Fruit fly (Drosophila melanogaster) whole organism, embryonic: ENCODE measurements around the gene CG3014.

Experiments used
- Atf-2 ChIP-seq: fragments of 200-800 bp; sonication (Bioruptor generic); optimal IDR thresholded peaks from 2 replicates; lab custom pipeline; 2016; ENCODE audit warnings: missing biosample characterization, missing genetic modification characterization
- CG15011 ChIP-seq: fragments of 200-800 bp; sonication (Bioruptor generic); optimal IDR thresholded peaks from 3 replicates; lab custom pipeline; 2018; ENCODE audit warnings: missing biosample characterization, mild to moderate bottlenecking, missing genetic modification characterization
- CG15601 ChIP-seq: fragments of 200-800 bp; sonication (Bioruptor generic); optimal IDR thresholded peaks from 3 replicates; lab custom pipeline; 2019; ENCODE audit warnings: missing biosample characterization, mild to moderate bottlenecking, missing genetic modification characterization, moderate library complexity
- CG17186 ChIP-seq: fragments of 200-800 bp; sonication (Bioruptor generic); optimal IDR thresholded peaks from 3 replicates; lab custom pipeline; 2017; ENCODE audit warnings: missing biosample characterization, missing genetic modification reagents, missing genetic modification characterization
- CG33557 ChIP-seq: fragments of 200-800 bp; sonication (Bioruptor generic); optimal IDR thresholded peaks from 2 replicates; lab custom pipeline; 2019; ENCODE audit warnings: missing biosample characterization, mild to moderate bottlenecking, missing genetic modification characterization, moderate library complexity
- CG4282 ChIP-seq: fragments of 200-800 bp; sonication (Bioruptor generic); optimal IDR thresholded peaks from 2 replicates; lab custom pipeline; 2016; ENCODE audit warnings: missing biosample characterization, missing genetic modification characterization
- CG6272 ChIP-seq: fragments of 200-800 bp; sonication (Bioruptor generic); IDR thresholded peaks from 2 replicates; pipeline ENCODE4 v1.3.6; 2022; ENCODE audit warnings: missing biosample characterization, missing genetic modification characterization
- CTCF ChIP-seq: fragments of 200-800 bp; sonication (Bioruptor generic); optimal IDR thresholded peaks from 2 replicates; lab custom pipeline; 2017; ENCODE audit warnings: missing biosample characterization, mild to moderate bottlenecking, missing genetic modification characterization, moderate library complexity
- D ChIP-seq, 2 experiments: fragments of 200-800 bp in 1 of 2; fragments of >200 bp in 1 of 2; sonication (Bioruptor generic) in 1 of 2; optimal IDR thresholded peaks; 2 replicates in 1 of 2; 3 replicates in 1 of 2; lab custom pipeline; 2017; ENCODE audit warnings: mild to moderate bottlenecking in 1 of 2, missing biosample characterization in 1 of 2, missing genetic modification characterization in 1 of 2, missing genetic modification reagents in 1 of 2
- Scr ChIP-seq: fragments of 200-800 bp; sonication (Bioruptor generic); IDR thresholded peaks from 2 replicates; pipeline ENCODE4 v1.3.6; 2022; ENCODE audit warnings: missing biosample characterization, missing genetic modification characterization; ENCODE audit not compliant: partially characterized antibody
- Sox102F ChIP-seq: fragments of 200-800 bp; sonication (Bioruptor generic); optimal IDR thresholded peaks from 2 replicates; lab custom pipeline; 2018; ENCODE audit warnings: missing biosample characterization, mild to moderate bottlenecking, missing genetic modification characterization, moderate library complexity
- h ChIP-seq: fragments of >200 bp; optimal IDR thresholded peaks from 2 replicates; lab custom pipeline; 2017
- repo ChIP-seq: fragments of 200-800 bp; sonication (Bioruptor generic); optimal IDR thresholded peaks from 2 replicates; lab custom pipeline; 2016; ENCODE audit warnings: missing biosample characterization, missing genetic modification characterization

DNA sequence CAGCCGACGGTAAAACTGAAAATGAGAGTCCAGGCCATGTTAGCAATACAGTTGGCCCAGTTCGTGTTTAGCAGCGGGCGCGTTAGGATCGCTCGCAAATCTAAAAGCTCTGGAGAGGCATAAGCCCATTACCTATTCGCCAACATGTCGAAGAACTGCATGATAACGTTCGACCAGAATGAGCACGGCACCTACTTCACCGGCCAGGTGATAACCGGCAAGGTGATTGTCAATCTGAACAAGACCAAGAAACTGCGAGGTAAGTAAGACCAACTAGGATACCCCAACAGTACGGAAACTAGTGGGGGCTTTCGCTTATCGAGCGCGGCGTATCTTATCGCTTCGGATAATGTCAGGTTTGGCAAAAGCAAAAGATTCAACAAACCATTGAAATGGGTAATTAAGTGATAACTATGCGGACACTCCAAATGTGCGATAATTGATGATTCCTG is 12.0 kb downstream of the CG3014 start, which contains the start of gene CG10086:
- no peak for TF ChIP-seq CG15011 (GFP tag; lab: Kevin White, UChicago)
- no peak for TF ChIP-seq CG4282 (GFP tag; lab: Kevin White, UChicago)
- no peak for TF ChIP-seq CG15601 (tag; lab: Kevin White, UChicago)
- TF ChIP-seq h = no peak
- no peak for TF ChIP-seq CG6272 (GFP tag; lab: Robert Waterston, UW)
- no peak for TF ChIP-seq Atf-2 (GFP tag; lab: Kevin White, UChicago)
- TF ChIP-seq CTCF (GFP tag; lab: Kevin White, UChicago) = no peak
- no peak for TF ChIP-seq CG33557 (GFP tag; lab: Kevin White, UChicago)
- no peak for TF ChIP-seq repo (GFP tag; lab: Kevin White, UChicago)
- TF ChIP-seq Sox102F (GFP tag; lab: Kevin White, UChicago) = no peak
- TF ChIP-seq D (optimal IDR thresholded peaks at IDR 0.05; lab: Kevin White, UChicago) = no peak
- no peak for TF ChIP-seq D (GFP tag; optimal IDR thresholded peaks at IDR 0.05; lab: Kevin White, UChicago)
- no peak for TF ChIP-seq Scr (GFP tag; lab: Robert Waterston, UW)
- TF ChIP-seq CG17186 (GFP tag; lab: Kevin White, UChicago) = no peak
